Worm (Caenorhabditis elegans) whole organism, L4/young adult: ENCODE data around the gene F46F5.11.
"Not testable (repeated sequence)": the region's sequence is repeated elsewhere in the genome, so short reads cannot be mapped to it uniquely, and the experiment has no call there.

Source experiments
- W03F9.2 ChIP-seq: fragments of 150-350 bp; optimal IDR thresholded peaks from 2 replicates; lab custom pipeline; 2014; ENCODE audit warnings: missing biosample characterization, missing genetic modification characterization
- dao-5 ChIP-seq: sonication (generic microtip); optimal IDR thresholded peaks from 2 replicates; lab custom pipeline; 2016; ENCODE audit warnings: missing genotype, missing genetic modification characterization, moderate library complexity, missing compliant biosample characterization
- him-1 ChIP-seq: sonication (generic microtip); optimal IDR thresholded peaks from 2 replicates; lab custom pipeline; 2016; ENCODE audit warnings: missing genotype, missing genetic modification reagents, missing genetic modification characterization, missing compliant biosample characterization

Gene F46F5.11

DNA sequence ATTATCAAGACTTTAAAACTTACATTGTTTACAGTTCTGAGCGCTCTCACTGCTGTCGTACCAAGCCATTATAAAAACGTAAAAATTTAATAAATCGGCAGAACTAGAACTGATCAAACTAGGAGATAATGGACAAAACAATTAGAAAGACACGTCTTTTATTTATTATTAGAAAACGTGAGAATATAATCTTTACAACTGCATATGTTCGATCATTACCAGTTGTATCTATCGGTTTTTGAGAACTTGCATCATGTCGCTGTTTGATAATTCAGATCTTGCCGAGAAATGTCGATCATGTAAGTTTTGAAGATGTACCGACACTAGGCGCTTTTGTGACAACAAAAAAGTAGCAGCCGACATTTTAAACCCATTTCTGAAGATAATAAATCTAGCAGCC lies 37.1 kb downstream of the F46F5.11 start, which contains the start of gene F28A10.7:
Gene F28A10.7, minus strand, starts transcription at position 101 of the 400 bp plus-strand sequence.
- TF ChIP-seq W03F9.2 (tag; lab: Kevin White, UChicago) (no peak), him-1 (tag; lab: Kevin White, UChicago) (no peak), dao-5 (tag; lab: Kevin White, UChicago) (no peak)

DNA sequence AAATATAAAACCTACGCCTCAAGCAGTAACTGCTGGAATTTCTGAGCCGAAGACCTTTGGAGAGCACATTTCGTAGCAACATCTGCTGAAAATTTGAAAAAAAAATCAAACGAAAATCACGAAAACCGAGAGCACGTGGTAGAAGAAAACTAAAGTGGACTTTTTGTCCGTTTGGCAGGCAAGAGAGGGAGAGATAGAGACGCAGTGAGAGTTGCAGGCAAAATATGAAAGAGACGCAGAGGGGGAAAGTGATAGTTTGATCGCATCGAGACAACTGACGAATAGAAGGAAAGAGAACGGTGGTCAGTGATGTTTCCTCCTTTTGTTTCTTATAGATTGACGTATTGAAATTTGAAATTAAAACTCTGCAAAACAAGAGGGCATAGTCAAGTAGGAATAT lies 40.0 kb downstream of the F46F5.11 start, which contains the start of the genes acdh-9 and F28A10.13:
Gene acdh-9, minus strand, starts transcription at position 85 of the 400 bp plus-strand sequence.
Gene F28A10.13, plus strand, starts transcription at position 294 of the 400 bp plus-strand sequence.
- TF ChIP-seq W03F9.2 (tag; lab: Kevin White, UChicago) (no peak), dao-5 (tag; lab: Kevin White, UChicago) (no peak), him-1 (tag; lab: Kevin White, UChicago) (no peak)

DNA sequence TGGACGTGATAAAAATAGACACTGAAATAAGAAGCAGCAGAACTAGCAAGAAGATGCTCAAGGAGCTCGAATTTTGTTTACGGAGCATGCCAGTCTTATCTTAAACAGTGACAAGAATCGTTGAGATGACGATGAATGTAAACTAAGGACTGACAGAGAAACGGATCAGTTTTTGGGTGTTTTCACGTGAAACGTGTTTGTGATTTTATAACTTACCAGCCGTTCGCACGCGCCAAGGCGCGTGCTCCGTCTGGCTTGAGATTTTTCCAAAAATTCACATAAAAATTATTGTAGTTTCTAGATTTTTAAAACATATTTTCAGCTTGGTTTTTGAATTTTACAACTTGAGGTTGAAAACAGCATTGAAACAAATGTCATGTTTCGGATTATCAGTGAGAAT lies 42.0 kb downstream of the F46F5.11 start, which contains the start of gene F28A10.5:
Gene F28A10.5, minus strand, starts transcription at position 101 of the 400 bp plus-strand sequence.
- not testable (repeated sequence) for TF ChIP-seq him-1, dao-5, W03F9.2 (tag; lab: Kevin White, UChicago)

DNA sequence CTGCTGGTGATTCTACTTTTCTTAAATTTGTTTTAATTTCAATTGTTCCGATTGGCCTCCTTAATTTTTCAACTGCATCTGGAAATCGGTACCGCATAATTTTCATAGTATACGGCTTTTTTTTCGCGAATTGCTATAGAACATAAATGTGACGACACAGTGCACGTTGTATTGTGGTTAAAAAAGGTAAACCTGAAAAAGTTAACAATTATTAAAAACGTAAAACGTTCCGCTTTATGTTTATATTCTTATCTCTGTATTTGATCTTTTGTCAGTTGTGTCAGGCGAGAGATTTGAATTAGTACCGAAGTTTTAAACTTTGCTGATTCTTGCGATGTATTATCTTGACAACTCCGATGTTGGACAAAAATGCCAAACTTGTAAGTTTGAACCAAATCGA lies 53.0 kb downstream of the F46F5.11 start, which contains the start of gene Y46B2A.4:
Gene Y46B2A.4, plus strand, starts transcription at position 301 of the 400 bp plus-strand sequence.
- TF ChIP-seq dao-5 (tag; lab: Kevin White, UChicago) (no peak), him-1 (tag; lab: Kevin White, UChicago) (no peak), W03F9.2 (tag; lab: Kevin White, UChicago) (no peak)
